Worm (Caenorhabditis elegans) whole organism, mixed stage, embryonic: ENCODE results near the gene T26E4.9.
"Not testable (repeated sequence)": the region's sequence is repeated elsewhere in the genome, so short reads cannot be mapped to it uniquely, and the experiment has no call there.

Experiments used
- ceh-43 ChIP-seq: fragments of 200-800 bp; sonication (Bioruptor generic); optimal IDR thresholded peaks from 2 replicates; lab custom pipeline; 2018; ENCODE audit warnings: mild to moderate bottlenecking, missing genetic modification characterization, moderate library complexity, missing compliant biosample characterization
- flh-1 ChIP-seq: fragments of 200-800 bp; sonication (Bioruptor generic); optimal IDR thresholded peaks from 2 replicates; lab custom pipeline; 2018; ENCODE audit warnings: mild to moderate bottlenecking, missing genetic modification characterization, moderate library complexity, missing compliant biosample characterization
- nhr-2 ChIP-seq: fragments of 150-350 bp; optimal IDR thresholded peaks from 2 replicates; lab custom pipeline; 2014; ENCODE audit warnings: missing biosample characterization, missing genetic modification characterization
- nhr-237 ChIP-seq: fragments of 150-350 bp; optimal IDR thresholded peaks from 2 replicates; lab custom pipeline; 2014; ENCODE audit warnings: missing biosample characterization, missing genetic modification characterization
- nhr-28 ChIP-seq: fragments of 150-350 bp; optimal IDR thresholded peaks from 2 replicates; lab custom pipeline; 2014; ENCODE audit warnings: missing biosample characterization, missing genetic modification characterization
- sptf-1 ChIP-seq: sonication (generic microtip); optimal IDR thresholded peaks from 2 replicates; lab custom pipeline; 2017; ENCODE audit warnings: mild to moderate bottlenecking, missing genetic modification characterization, moderate library complexity, missing compliant biosample characterization
- unc-39 ChIP-seq: fragments of 150-350 bp; optimal IDR thresholded peaks from 2 replicates; lab custom pipeline; 2014; ENCODE audit warnings: missing biosample characterization, missing genetic modification characterization
- ztf-11 ChIP-seq: fragments of 150-350 bp; optimal IDR thresholded peaks from 2 replicates; lab custom pipeline; 2014; ENCODE audit warnings: missing biosample characterization, missing genetic modification characterization

DNA sequence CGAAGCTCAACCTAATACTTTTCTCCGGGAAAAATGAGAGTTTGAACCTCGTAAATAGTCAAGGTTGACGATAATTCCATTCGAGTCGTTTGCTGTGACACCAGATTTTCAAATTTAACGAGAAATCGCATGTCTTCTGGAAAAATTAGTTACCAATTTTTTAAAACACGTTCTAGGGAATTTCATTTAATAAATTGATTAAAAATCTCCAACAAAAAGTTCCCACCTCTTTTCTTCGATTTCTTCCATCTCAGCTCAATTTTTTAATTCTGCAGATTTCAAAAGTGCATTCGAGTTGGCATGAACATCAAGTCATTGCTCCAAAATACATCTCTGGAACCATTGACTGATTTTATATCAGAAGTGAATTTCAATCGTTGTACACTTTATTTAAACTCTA lies 9.5 kb upstream of the T26E4.9 start, which contains the start of gene nhr-282:
- TF ChIP-seq nhr-237 (tag; lab: Kevin White, UChicago); nhr-2; ztf-11 (tag; lab: Kevin White, UChicago); sptf-1 (tag; lab: Kevin White, UChicago); unc-39 (tag; lab: Kevin White, UChicago); ceh-43 (GFP tag; lab: Kevin White, UChicago); nhr-28 (tag; lab: Kevin White, UChicago); flh-1 (GFP tag; lab: Kevin White, UChicago): not testable (repeated sequence)
